Worm (Caenorhabditis elegans) whole organism, early embryonic: ENCODE results near the gene srlf-36.
A peak's percentile ranks its signal among the peaks of the same experiment; 100 is the strongest.

Source experiments
- B0310.2 ChIP-seq: sonication (generic microtip); optimal IDR thresholded peaks from 2 replicates; lab custom pipeline; 2016; ENCODE audit warnings: mild to moderate bottlenecking, missing genetic modification characterization, missing compliant biosample characterization
- F13C5.2 ChIP-seq: sonication (generic microtip); optimal IDR thresholded peaks from 2 replicates; lab custom pipeline; 2017; ENCODE audit warnings: mild to moderate bottlenecking, missing genetic modification characterization, inconsistent platforms, missing compliant biosample characterization
- aly-1 ChIP-seq: sonication (generic microtip); optimal IDR thresholded peaks from 2 replicates; lab custom pipeline; 2016; ENCODE audit warnings: missing genetic modification characterization, missing compliant biosample characterization
- ama-1 ChIP-seq: fragments of 150-350 bp; optimal IDR thresholded peaks from 2 replicates; lab custom pipeline; 2014
- ceh-13 ChIP-seq: fragments of 200-800 bp; sonication (Bioruptor generic); optimal IDR thresholded peaks from 2 replicates; lab custom pipeline; 2018; ENCODE audit warnings: mild to moderate bottlenecking, missing genetic modification characterization, missing compliant biosample characterization
- ceh-36 ChIP-seq: sonication (generic microtip); optimal IDR thresholded peaks from 2 replicates; lab custom pipeline; 2016; ENCODE audit warnings: missing genetic modification characterization, inconsistent platforms, missing compliant biosample characterization
- ets-7 ChIP-seq: sonication (generic microtip); optimal IDR thresholded peaks from 2 replicates; lab custom pipeline; 2016; ENCODE audit warnings: missing genotype, missing genetic modification characterization, missing compliant biosample characterization
- flt-1 ChIP-seq: fragments of 200-800 bp; sonication (Bioruptor generic); IDR thresholded peaks from 2 replicates; pipeline ENCODE4 v1.3.6; 2022; ENCODE audit warnings: missing genetic modification characterization, missing compliant biosample characterization
- hmbx-1 ChIP-seq: sonication (generic microtip); optimal IDR thresholded peaks from 2 replicates; lab custom pipeline; 2016; ENCODE audit warnings: mild to moderate bottlenecking, missing genetic modification characterization, missing compliant biosample characterization
- hmg-4 ChIP-seq: fragments of 200-800 bp; sonication (Bioruptor generic); optimal IDR thresholded peaks from 2 replicates; lab custom pipeline; 2018; ENCODE audit warnings: mild to moderate bottlenecking, missing genetic modification characterization, missing compliant biosample characterization
- hnd-1 ChIP-seq: sonication (generic microtip); optimal IDR thresholded peaks from 2 replicates; lab custom pipeline; 2016; ENCODE audit warnings: missing genetic modification characterization, missing compliant biosample characterization
- pes-1 ChIP-seq: fragments of 200-800 bp; sonication (Bioruptor generic); IDR thresholded peaks from 2 replicates; pipeline ENCODE4 v1.3.6; 2022; ENCODE audit warnings: missing genetic modification reagents, missing genetic modification characterization, missing compliant biosample characterization
- scrt-1 ChIP-seq: fragments of 200-800 bp; sonication (Bioruptor generic); IDR thresholded peaks from 2 replicates; pipeline ENCODE4 v1.3.6; 2022; ENCODE audit warnings: missing genetic modification characterization, missing compliant biosample characterization
- sea-1 ChIP-seq: fragments of 200-800 bp; sonication (Bioruptor generic); conservative IDR thresholded peaks from 2 replicates; pipeline ENCODE4 v1.3.6; 2022; ENCODE audit warnings: missing genetic modification characterization, missing compliant biosample characterization
- tbx-11 ChIP-seq: fragments of 200-800 bp; sonication (Bioruptor generic); IDR thresholded peaks from 2 replicates; pipeline ENCODE4 v1.3.6; 2022; ENCODE audit warnings: missing genetic modification characterization, missing compliant biosample characterization
- tbx-37 ChIP-seq: fragments of 200-800 bp; sonication (Bioruptor generic); conservative IDR thresholded peaks from 2 replicates; pipeline ENCODE4 v1.3.6; 2022; ENCODE audit warnings: missing genetic modification reagents, missing genetic modification characterization, missing compliant biosample characterization
- tra-4 ChIP-seq: sonication (generic microtip); optimal IDR thresholded peaks from 2 replicates; lab custom pipeline; 2017; ENCODE audit warnings: missing genetic modification characterization, missing compliant biosample characterization

Gene srlf-36

ce11 chrV:609671-610070, at the start of gene srlf-36:
Gene srlf-36, minus strand, starts transcription at chrV:609771.
- TF ChIP-seq B0310.2 (tag; lab: Kevin White, UChicago), result no peak
- no peak for TF ChIP-seq flt-1 (GFP tag; lab: Robert Waterston, UW)
- TF ChIP-seq ets-7 (tag; lab: Kevin White, UChicago), result no peak
- TF ChIP-seq hmbx-1, result no peak
- TF ChIP-seq F13C5.2 (tag; lab: Kevin White, UChicago), result no peak

- TF ChIP-seq tbx-11 (GFP tag; lab: Robert Waterston, UW), result peak; percentile 45; the same call in 1 of the 2 replicates
- peak; percentile 75 for TF ChIP-seq tbx-37
These were observed 48.6 kb upstream of the srlf-36 start for ce11 chrV:658140-658539.

- TF ChIP-seq aly-1, result no peak
- no peak for TF ChIP-seq tra-4 (tag; lab: Kevin White, UChicago)
- TF ChIP-seq ama-1 (lab: Kevin White, UChicago), result no peak
- TF ChIP-seq tbx-11 (GFP tag; lab: Robert Waterston, UW), result no peak
- TF ChIP-seq ceh-13, result no peak
- TF ChIP-seq sea-1 (GFP tag; lab: Robert Waterston, UW), result no peak
- no peak for TF ChIP-seq hmg-4
- no peak for TF ChIP-seq tbx-37
- no peak for TF ChIP-seq ceh-36
- TF ChIP-seq hmbx-1, result no peak
- TF ChIP-seq B0310.2 (tag; lab: Kevin White, UChicago), result no peak
- no peak for TF ChIP-seq ets-7 (tag; lab: Kevin White, UChicago)
- no peak for TF ChIP-seq pes-1 (GFP tag; lab: Robert Waterston, UW)
These were observed 48.1 kb upstream of the srlf-36 start, which contains the start of gene srh-246 for ce11 chrV:657678-658077. Gene srh-246, minus strand, starts transcription at chrV:657778.

ce11 chrV:655823-656222, 46.3 kb upstream of the srlf-36 start, which contains the start of gene srh-245:
Gene srh-245, minus strand, starts transcription at chrV:655923.
- no peak for TF ChIP-seq tbx-11 (GFP tag; lab: Robert Waterston, UW)
- TF ChIP-seq hnd-1 (tag; lab: Kevin White, UChicago), result no peak
- no peak for TF ChIP-seq ets-7 (tag; lab: Kevin White, UChicago)
- TF ChIP-seq tbx-37, result no peak
- TF ChIP-seq ceh-36, result no peak
- no peak for TF ChIP-seq scrt-1 (GFP tag; lab: Robert Waterston, UW)
- no peak for TF ChIP-seq pes-1 (GFP tag; lab: Robert Waterston, UW)
- TF ChIP-seq flt-1 (GFP tag; lab: Robert Waterston, UW), result no peak
- no peak for TF ChIP-seq aly-1
- TF ChIP-seq tra-4 (tag; lab: Kevin White, UChicago), result no peak
- TF ChIP-seq hmg-4, result no peak

ce11 chrV:654402-654801, 44.8 kb upstream of the srlf-36 start, which contains the start of gene srj-6:
Gene srj-6, minus strand, starts transcription at chrV:654502.
- TF ChIP-seq ama-1 (lab: Kevin White, UChicago) (no peak), F13C5.2 (tag; lab: Kevin White, UChicago) (no peak), hmg-4 (no peak), pes-1 (GFP tag; lab: Robert Waterston, UW) (no peak), ets-7 (tag; lab: Kevin White, UChicago) (no peak)

- TF ChIP-seq flt-1 (GFP tag; lab: Robert Waterston, UW) (no peak), sea-1 (GFP tag; lab: Robert Waterston, UW) (no peak), hmbx-1 (no peak), ceh-36 (no peak), scrt-1 (GFP tag; lab: Robert Waterston, UW) (no peak), ceh-13 (no peak), tra-4 (tag; lab: Kevin White, UChicago) (no peak), ama-1 (lab: Kevin White, UChicago) (no peak), pes-1 (GFP tag; lab: Robert Waterston, UW) (no peak), ets-7 (tag; lab: Kevin White, UChicago) (no peak), B0310.2 (tag; lab: Kevin White, UChicago) (no peak), tbx-37 (no peak), hmg-4 (no peak), aly-1 (no peak), hnd-1 (tag; lab: Kevin White, UChicago) (no peak), tbx-11 (GFP tag; lab: Robert Waterston, UW) (no peak), F13C5.2 (tag; lab: Kevin White, UChicago) (no peak)
These were observed 43.4 kb upstream of the srlf-36 start, which contains the start of gene srj-5 for ce11 chrV:652940-653339. Gene srj-5, minus strand, starts transcription at chrV:653040.

ce11 chrV:646888-647287, 37.3 kb upstream of the srlf-36 start, which contains the start of gene ugt-42:
Gene ugt-42, plus strand, starts transcription at chrV:647188.
- TF ChIP-seq ceh-36, result no peak
- TF ChIP-seq flt-1 (GFP tag; lab: Robert Waterston, UW), result no peak
- no peak for TF ChIP-seq F13C5.2 (tag; lab: Kevin White, UChicago)
- no peak for TF ChIP-seq hnd-1 (tag; lab: Kevin White, UChicago)

- TF ChIP-seq ets-7 (tag; lab: Kevin White, UChicago) (no peak), aly-1 (no peak), tbx-37 (no peak), scrt-1 (GFP tag; lab: Robert Waterston, UW) (no peak)
These were observed 36.6 kb upstream of the srlf-36 start, which contains the start of gene F48G7.12 for ce11 chrV:646129-646528. Gene F48G7.12, minus strand, starts transcription at chrV:646229.

ce11 chrV:642750-643149, 33.2 kb upstream of the srlf-36 start, which contains the start of gene nhr-190:
Gene nhr-190, minus strand, starts transcription at chrV:642924.
- TF ChIP-seq aly-1, result no peak
- TF ChIP-seq flt-1 (GFP tag; lab: Robert Waterston, UW), result no peak
- no peak for TF ChIP-seq tbx-11 (GFP tag; lab: Robert Waterston, UW)
- TF ChIP-seq hmg-4, result no peak
- TF ChIP-seq hnd-1 (tag; lab: Kevin White, UChicago), result no peak
- TF ChIP-seq ceh-36, result no peak
- TF ChIP-seq tra-4 (tag; lab: Kevin White, UChicago), result no peak
- TF ChIP-seq ets-7 (tag; lab: Kevin White, UChicago), result no peak
- no peak for TF ChIP-seq B0310.2 (tag; lab: Kevin White, UChicago)
- no peak for TF ChIP-seq sea-1 (GFP tag; lab: Robert Waterston, UW)
- no peak for TF ChIP-seq ceh-13
- TF ChIP-seq hmbx-1, result no peak
- no peak for TF ChIP-seq scrt-1 (GFP tag; lab: Robert Waterston, UW)
